Fruit fly (Drosophila melanogaster): ENCODE data around the gene CG8051.

CG8051 gene

dm6 chrX:19318924-19319323 is 11.2 kb upstream of the CG8051 start:
- TF ChIP-seq CG17801 (GFP tag; optimal IDR thresholded peaks at IDR 0.05; ENCODE audit: partially characterized antibody) = no peak

DNA sequence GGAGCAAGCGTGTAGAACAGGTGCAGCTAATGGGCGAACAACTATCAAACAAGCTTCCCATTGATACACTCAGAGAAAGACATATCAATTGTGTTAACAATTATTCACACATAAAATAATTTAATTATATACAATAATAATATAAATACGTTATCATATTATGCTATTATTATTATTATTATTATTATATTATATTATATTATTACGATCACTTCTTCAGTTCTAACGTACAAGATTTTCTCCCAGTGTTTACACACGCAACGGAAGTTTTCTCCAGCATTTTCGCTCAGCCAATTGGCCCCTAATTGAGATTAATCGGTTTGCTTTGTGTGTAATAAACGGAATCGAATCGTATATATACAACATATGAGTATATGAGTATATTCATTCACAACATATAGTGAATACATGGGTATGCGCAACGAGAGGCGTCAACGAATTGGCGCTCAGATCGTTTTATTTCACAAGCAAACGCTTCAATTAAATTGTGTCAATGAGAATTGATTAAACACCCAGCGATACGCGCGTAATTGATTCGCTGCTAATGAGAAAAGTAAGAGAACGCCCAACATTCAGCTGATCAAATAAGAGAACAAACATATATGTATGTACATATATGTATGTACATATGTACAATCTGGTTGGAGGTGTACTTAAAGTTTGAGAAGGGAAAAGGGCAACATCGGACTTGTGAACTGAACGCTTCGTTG is 9.5 kb upstream of the CG8051 start:
- peak; percentile 68 for TF ChIP-seq CG17801 (GFP tag; optimal IDR thresholded peaks at IDR 0.05; ENCODE audit: partially characterized antibody)

DNA sequence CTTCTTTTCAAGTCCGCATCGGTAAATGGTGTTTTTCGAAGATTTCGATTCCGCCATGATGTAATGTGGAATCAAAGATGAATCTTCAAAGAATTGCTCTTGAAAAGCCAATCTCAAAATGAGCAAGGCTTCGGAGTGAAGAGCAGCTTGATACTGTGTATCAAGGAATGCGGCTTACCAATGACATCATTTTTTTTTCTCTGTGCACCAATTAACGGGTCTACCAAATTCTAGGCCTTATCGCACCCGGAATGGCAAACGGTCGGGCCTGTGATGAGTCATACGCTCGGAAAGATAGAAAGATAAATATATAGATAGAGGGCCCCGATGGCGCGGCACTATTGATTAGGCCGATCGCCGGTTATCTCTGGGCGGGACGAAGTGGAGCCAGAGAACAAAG is 8.9 kb upstream of the CG8051 start:
- TF ChIP-seq CG17801 (GFP tag; optimal IDR thresholded peaks at IDR 0.05; ENCODE audit: partially characterized antibody) = no peak

dm6 chrX:19315421-19316260 is 7.9 kb upstream of the CG8051 start:
- TF ChIP-seq CG17801 (GFP tag; optimal IDR thresholded peaks at IDR 0.05; ENCODE audit: partially characterized antibody) = peak; percentile 7

DNA sequence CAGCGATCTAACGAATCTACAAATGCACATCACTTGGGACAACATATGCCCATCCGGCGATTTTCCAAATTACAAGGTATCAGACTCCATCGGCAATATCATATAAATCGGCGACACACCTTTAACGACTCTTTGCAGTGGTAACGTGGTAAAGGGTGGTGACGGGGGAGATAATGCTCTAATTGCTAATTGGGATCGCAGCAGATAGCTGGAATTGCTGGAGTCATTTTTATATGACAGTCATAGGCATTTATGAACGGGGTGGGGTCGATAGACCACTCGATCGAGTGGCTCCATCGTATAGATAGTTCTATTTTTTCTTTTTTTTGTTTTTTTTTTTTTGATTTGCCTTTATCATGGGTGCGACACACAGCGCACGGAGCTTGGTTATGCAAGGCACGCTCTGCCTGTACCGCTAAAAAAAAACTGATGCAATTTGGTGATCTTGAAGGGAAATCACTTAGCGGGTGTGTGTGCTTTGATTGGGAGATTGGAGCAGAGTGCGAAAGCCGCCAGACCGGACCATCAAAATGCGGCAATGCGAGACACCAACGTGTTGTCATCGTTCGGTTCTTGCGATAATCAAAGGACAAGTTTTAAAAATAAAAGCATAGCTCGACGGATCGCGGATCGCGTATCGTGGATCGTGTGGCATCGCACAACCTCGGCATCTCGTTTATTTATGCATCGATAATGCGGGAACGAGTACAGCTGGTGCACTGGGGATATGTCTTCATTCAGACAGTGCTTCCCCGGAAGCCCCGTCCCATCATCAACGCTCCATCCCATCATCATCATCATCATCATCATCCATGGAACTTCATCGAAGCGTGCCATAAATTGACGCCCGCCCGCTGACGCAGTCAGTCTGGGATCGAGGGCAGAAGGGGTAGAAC is 6.8 kb upstream of the CG8051 start:
- TF ChIP-seq CG17801 (GFP tag; optimal IDR thresholded peaks at IDR 0.05; ENCODE audit: partially characterized antibody) = no peak

dm6 chrX:19309648-19310047 is 1.9 kb upstream of the CG8051 start:
- TF ChIP-seq CG17801 (GFP tag; optimal IDR thresholded peaks at IDR 0.05; ENCODE audit: partially characterized antibody) = no peak

DNA sequence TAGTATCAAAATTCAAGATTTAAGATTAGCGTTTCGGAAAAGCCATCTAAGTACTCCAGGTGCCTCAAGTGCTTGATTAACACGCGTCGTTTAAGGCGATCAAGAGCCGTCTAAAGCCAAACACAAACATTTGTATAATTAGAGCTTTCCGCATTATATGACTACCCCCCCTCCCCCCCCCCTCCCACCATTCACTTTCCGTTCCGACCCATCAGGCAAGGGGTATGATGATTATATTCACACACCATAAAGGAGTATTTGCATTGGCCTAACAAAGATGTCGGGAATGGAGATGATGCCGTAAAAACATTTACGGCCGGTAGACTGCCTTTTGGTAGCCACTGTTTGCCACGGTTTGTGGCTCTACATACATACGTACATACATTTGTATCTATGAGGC is 1.2 kb downstream of the CG8051 start:
- peak; percentile 9 for TF ChIP-seq CG17801 (GFP tag; optimal IDR thresholded peaks at IDR 0.05; ENCODE audit: partially characterized antibody)

DNA sequence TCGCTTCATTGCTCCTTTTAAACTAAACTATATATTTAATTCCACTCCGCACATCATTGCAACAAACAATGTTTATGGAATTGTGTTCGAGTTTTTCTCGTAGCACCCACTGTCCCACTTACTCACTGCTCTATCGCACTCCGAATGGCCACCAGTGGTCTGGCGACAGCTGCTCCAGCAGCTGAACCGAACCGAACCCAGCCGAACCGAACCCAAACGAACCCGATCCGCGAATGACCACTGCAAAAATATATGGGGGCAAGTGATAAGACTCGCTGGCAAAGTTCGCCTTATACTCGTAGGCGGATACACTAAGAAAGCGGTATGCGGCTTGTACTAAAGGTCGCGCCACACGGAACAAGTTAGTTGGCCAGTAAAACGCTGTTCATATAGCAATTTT is 2.6 kb downstream of the CG8051 start:
- no peak for TF ChIP-seq CG17801 (GFP tag; optimal IDR thresholded peaks at IDR 0.05; ENCODE audit: partially characterized antibody)

DNA sequence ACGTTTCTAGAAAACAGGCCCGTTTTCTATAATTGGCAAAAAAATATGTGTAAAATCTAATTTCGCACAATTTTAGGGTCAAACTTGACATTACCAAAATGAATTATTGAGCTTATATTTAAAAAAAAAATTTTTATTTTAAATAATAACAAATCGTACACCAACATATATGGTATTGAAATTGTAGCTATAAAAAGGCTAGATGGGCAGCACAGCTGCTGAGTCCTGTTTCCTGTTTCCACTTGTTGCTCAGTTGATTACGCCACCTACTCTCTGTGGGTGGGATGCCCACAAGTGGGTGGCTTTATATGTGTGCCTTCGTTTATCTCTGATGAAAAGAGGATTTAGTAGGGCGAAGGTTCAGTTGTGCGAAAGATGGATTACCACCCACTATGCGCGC is 8.4 kb downstream of the CG8051 start:
- TF ChIP-seq CG17801 (GFP tag; optimal IDR thresholded peaks at IDR 0.05; ENCODE audit: partially characterized antibody) = no peak

dm6 chrX:19298785-19299114 is 9.0 kb downstream of the CG8051 start:
- TF ChIP-seq CG17801 (GFP tag; optimal IDR thresholded peaks at IDR 0.05; ENCODE audit: partially characterized antibody) = peak; percentile 55

- peak; percentile 97 for TF ChIP-seq CG17801 (GFP tag; optimal IDR thresholded peaks at IDR 0.05; ENCODE audit: partially characterized antibody)
Measured at dm6 chrX:19297899-19298784, 9.6 kb downstream of the CG8051 start, which contains the start of gene CG8034. Gene CG8034 (minus strand): TSS chrX:19298162.

- no peak for TF ChIP-seq CG17801 (GFP tag; optimal IDR thresholded peaks at IDR 0.05; ENCODE audit: partially characterized antibody)
Measured at dm6 chrX:19295831-19296423, 11.8 kb downstream of the CG8051 start.

DNA sequence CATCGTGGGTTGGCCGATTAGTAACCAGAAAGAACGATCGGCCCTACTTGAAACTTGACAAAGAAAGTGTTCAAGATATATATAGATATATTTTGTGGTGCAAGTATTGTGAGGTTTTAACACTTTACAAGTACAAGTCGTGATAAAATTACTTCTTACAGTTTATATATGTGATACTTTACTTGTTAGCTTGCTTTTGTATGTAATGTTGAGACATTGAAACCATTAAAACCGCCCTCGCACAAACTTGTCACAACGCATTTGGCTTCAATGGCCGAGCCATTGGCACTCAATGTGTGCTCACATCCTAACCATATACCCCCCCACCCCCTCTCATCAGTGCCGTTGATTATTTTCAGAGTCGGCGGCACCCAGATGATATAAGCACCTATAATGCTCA is 12.8 kb downstream of the CG8051 start:
- TF ChIP-seq CG17801 (GFP tag; optimal IDR thresholded peaks at IDR 0.05; ENCODE audit: partially characterized antibody) = no peak

DNA sequence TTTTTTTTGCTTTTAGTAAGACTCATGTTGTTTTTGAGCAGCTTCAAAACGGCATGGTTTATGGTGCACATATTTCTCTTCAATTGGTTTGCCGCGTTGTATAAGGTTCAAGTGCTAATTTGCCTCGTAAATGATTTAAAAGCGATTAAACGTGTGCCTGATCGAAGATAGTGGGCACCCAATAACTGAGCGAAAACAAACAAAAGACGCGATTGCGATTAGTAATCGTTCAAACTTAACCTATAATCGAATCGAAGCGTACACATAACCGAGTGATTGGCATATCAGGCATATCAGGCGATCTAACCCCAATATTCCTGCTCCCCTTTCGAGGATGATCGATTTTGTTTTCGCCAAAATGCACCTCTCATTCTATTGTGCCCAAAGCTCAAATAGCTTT is 13.7 kb downstream of the CG8051 start:
- TF ChIP-seq CG17801 (GFP tag; optimal IDR thresholded peaks at IDR 0.05; ENCODE audit: partially characterized antibody) = no peak

Measured in ovary, adult (tissue).